Worm (Caenorhabditis elegans) whole organism, mixed stage, embryonic: ENCODE results near the gene dars-2.
"Not testable (repeated sequence)": the region's sequence is repeated elsewhere in the genome, so short reads cannot be mapped to it uniquely, and the experiment has no call there.

Experiments
- M03D4.4 ChIP-seq: sonication (generic microtip); optimal IDR thresholded peaks from 2 replicates; lab custom pipeline; 2017; ENCODE audit warnings: mild to moderate bottlenecking, missing genetic modification characterization, missing compliant biosample characterization
- blmp-1 ChIP-seq: fragments of 150-350 bp; optimal IDR thresholded peaks from 2 replicates; lab custom pipeline; 2014; ENCODE audit warnings: missing biosample characterization, missing genetic modification characterization
- ceh-39 ChIP-seq: fragments of 150-350 bp; optimal IDR thresholded peaks from 2 replicates; lab custom pipeline; 2014; ENCODE audit warnings: missing biosample characterization, missing genetic modification characterization
- ceh-43 ChIP-seq: fragments of 200-800 bp; sonication (Bioruptor generic); optimal IDR thresholded peaks from 2 replicates; lab custom pipeline; 2018; ENCODE audit warnings: mild to moderate bottlenecking, missing genetic modification characterization, moderate library complexity, missing compliant biosample characterization
- ces-1 ChIP-seq: fragments of 150-350 bp; optimal IDR thresholded peaks from 2 replicates; lab custom pipeline; 2014; ENCODE audit warnings: missing biosample characterization, missing genetic modification reagents, missing genetic modification characterization
- drap-1 ChIP-seq: fragments of 200-800 bp; sonication (Bioruptor generic); optimal IDR thresholded peaks from 3 replicates; lab custom pipeline; 2018; ENCODE audit warnings: mild to moderate bottlenecking, missing genetic modification characterization, missing compliant biosample characterization
- elt-1 ChIP-seq: sonication (generic microtip); optimal IDR thresholded peaks from 2 replicates; lab custom pipeline; 2017; ENCODE audit warnings: missing genetic modification characterization, mild to moderate bottlenecking, missing compliant biosample characterization, antibody characterized with exemption, moderate library complexity, borderline replicate concordance; ENCODE audit not compliant: insufficient read depth
- elt-3 ChIP-seq: fragments of 150-350 bp; optimal IDR thresholded peaks from 2 replicates; lab custom pipeline; 2014; ENCODE audit warnings: missing biosample characterization, missing genetic modification characterization
- ham-2 ChIP-seq: fragments of 200-800 bp; sonication (Bioruptor generic); optimal IDR thresholded peaks from 2 replicates; lab custom pipeline; 2018; ENCODE audit warnings: mild to moderate bottlenecking, missing genetic modification characterization, missing compliant biosample characterization
- hlh-1 ChIP-seq: fragments of 150-350 bp; optimal IDR thresholded peaks from 2 replicates; lab custom pipeline; 2014; ENCODE audit warnings: missing biosample characterization, missing genetic modification reagents, missing genetic modification characterization
- lin-13 ChIP-seq: fragments of 150-350 bp; optimal IDR thresholded peaks from 2 replicates; lab custom pipeline; 2014; ENCODE audit warnings: missing biosample characterization, missing genetic modification characterization
- lin-32 ChIP-seq: fragments of 200-800 bp; sonication (Bioruptor generic); optimal IDR thresholded peaks from 2 replicates; lab custom pipeline; 2018; ENCODE audit warnings: mild to moderate bottlenecking, missing genetic modification characterization, missing compliant biosample characterization
- lsy-2 ChIP-seq: fragments of 150-350 bp; optimal IDR thresholded peaks from 2 replicates; lab custom pipeline; 2014; ENCODE audit warnings: missing biosample characterization, missing genetic modification characterization
- mab-5 ChIP-seq: fragments of 150-350 bp; optimal IDR thresholded peaks from 2 replicates; lab custom pipeline; 2014; ENCODE audit warnings: missing biosample characterization, missing genetic modification characterization
- mep-1 ChIP-seq: fragments of 150-350 bp; optimal IDR thresholded peaks from 2 replicates; lab custom pipeline; 2017; ENCODE audit warnings: missing biosample characterization, missing genetic modification reagents, missing genetic modification characterization, inconsistent platforms
- mls-2 ChIP-seq: sonication (generic microtip); optimal IDR thresholded peaks from 2 replicates; lab custom pipeline; 2016; ENCODE audit warnings: mild to moderate bottlenecking, missing genetic modification characterization, moderate library complexity, missing compliant biosample characterization
- nhr-12 ChIP-seq: fragments of 150-350 bp; optimal IDR thresholded peaks from 2 replicates; lab custom pipeline; 2014; ENCODE audit warnings: missing biosample characterization, missing genetic modification characterization
- nhr-237 ChIP-seq: fragments of 150-350 bp; optimal IDR thresholded peaks from 2 replicates; lab custom pipeline; 2014; ENCODE audit warnings: missing biosample characterization, missing genetic modification characterization
- nhr-28 ChIP-seq: fragments of 150-350 bp; optimal IDR thresholded peaks from 2 replicates; lab custom pipeline; 2014; ENCODE audit warnings: missing biosample characterization, missing genetic modification characterization
- nhr-76 ChIP-seq: sonication (generic microtip); optimal IDR thresholded peaks from 2 replicates; lab custom pipeline; 2017; ENCODE audit warnings: missing biosample characterization, missing genetic modification characterization
- sem-2 ChIP-seq: fragments of 200-800 bp; sonication (Bioruptor generic); optimal IDR thresholded peaks from 2 replicates; lab custom pipeline; 2018; ENCODE audit warnings: mild to moderate bottlenecking, missing genetic modification characterization, missing compliant biosample characterization
- snpc-4 ChIP-seq: fragments of 150-350 bp; optimal IDR thresholded peaks from 2 replicates; lab custom pipeline; 2014; ENCODE audit warnings: missing biosample characterization, missing genetic modification characterization
- sptf-1 ChIP-seq: sonication (generic microtip); optimal IDR thresholded peaks from 2 replicates; lab custom pipeline; 2017; ENCODE audit warnings: mild to moderate bottlenecking, missing genetic modification characterization, moderate library complexity, missing compliant biosample characterization
- tbx-8 ChIP-seq: fragments of 200-800 bp; sonication (Bioruptor generic); optimal IDR thresholded peaks from 2 replicates; lab custom pipeline; 2018; ENCODE audit warnings: mild to moderate bottlenecking, missing genetic modification characterization, moderate library complexity, missing compliant biosample characterization
- unc-39 ChIP-seq: fragments of 150-350 bp; optimal IDR thresholded peaks from 2 replicates; lab custom pipeline; 2014; ENCODE audit warnings: missing biosample characterization, missing genetic modification characterization
- unc-62 ChIP-seq: fragments of 150-350 bp; optimal IDR thresholded peaks from 2 replicates; lab custom pipeline; 2014; ENCODE audit warnings: missing biosample characterization, missing genetic modification reagents, missing genetic modification characterization
- zip-8 ChIP-seq: fragments of 150-350 bp; optimal IDR thresholded peaks from 2 replicates; lab custom pipeline; 2014; ENCODE audit warnings: missing biosample characterization, missing genetic modification characterization
- ztf-11 ChIP-seq: fragments of 150-350 bp; optimal IDR thresholded peaks from 2 replicates; lab custom pipeline; 2014; ENCODE audit warnings: missing biosample characterization, missing genetic modification characterization

The dars-2 gene

ce11 chrV:12004501-12004940 lies 44.0 kb upstream of the dars-2 start:
- TF ChIP-seq lsy-2 (tag; lab: Kevin White, UChicago): no peak
- TF ChIP-seq lin-13 (tag; lab: Kevin White, UChicago): no peak
- no peak for TF ChIP-seq ceh-43 (GFP tag; lab: Kevin White, UChicago)
- TF ChIP-seq zip-8: no peak

- no peak for TF ChIP-seq ztf-11
- no peak for TF ChIP-seq mab-5 (tag; lab: Kevin White, UChicago)
- no peak for TF ChIP-seq mep-1 (tag; lab: Kevin White, UChicago)
- no peak for TF ChIP-seq M03D4.4 (tag; lab: Kevin White, UChicago)
- no peak for TF ChIP-seq nhr-76
- TF ChIP-seq ham-2 (GFP tag; lab: Kevin White, UChicago): no peak
- TF ChIP-seq ces-1: no peak
- no peak for TF ChIP-seq drap-1 (GFP tag; lab: Kevin White, UChicago)
- TF ChIP-seq snpc-4 (tag; lab: Kevin White, UChicago): no peak
- TF ChIP-seq nhr-237: no peak
- no peak for TF ChIP-seq zip-8
- no peak for TF ChIP-seq unc-39 (tag; lab: Kevin White, UChicago)
- no peak for TF ChIP-seq mls-2 (tag; lab: Kevin White, UChicago)
- TF ChIP-seq unc-62 (GFP tag; lab: Kevin White, UChicago): no peak
- no peak for TF ChIP-seq nhr-28 (tag; lab: Kevin White, UChicago)
- TF ChIP-seq lsy-2 (tag; lab: Kevin White, UChicago): no peak
- TF ChIP-seq sem-2 (GFP tag; lab: Kevin White, UChicago): no peak
These were observed 42.0 kb upstream of the dars-2 start, which contains the start of gene F57F5.3 for ce11 chrV:12006495-12006894. Gene F57F5.3 (minus strand): TSS chrV:12006595.

DNA sequence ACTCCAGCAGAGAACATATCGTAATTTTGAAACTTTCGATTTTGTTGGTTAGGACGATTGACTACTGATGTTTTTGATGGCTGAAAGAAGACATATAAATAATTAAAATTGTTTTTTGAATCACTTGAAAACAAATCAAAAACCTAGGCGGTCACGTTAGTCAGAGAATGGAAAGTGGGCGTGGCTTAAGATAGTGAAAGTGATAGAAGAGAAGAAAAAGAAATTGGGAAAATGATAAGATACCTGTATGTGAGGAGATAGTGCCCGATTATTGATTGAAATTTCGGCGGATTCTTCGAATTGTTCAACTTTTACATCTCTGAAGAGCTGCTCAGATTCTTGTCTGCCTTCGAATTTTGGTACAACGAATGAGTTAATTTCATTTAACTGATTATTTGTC lies 36.9 kb upstream of the dars-2 start:
- TF ChIP-seq unc-39 (tag; lab: Kevin White, UChicago) (no peak), blmp-1 (tag; lab: Kevin White, UChicago) (peak; percentile 36)

DNA sequence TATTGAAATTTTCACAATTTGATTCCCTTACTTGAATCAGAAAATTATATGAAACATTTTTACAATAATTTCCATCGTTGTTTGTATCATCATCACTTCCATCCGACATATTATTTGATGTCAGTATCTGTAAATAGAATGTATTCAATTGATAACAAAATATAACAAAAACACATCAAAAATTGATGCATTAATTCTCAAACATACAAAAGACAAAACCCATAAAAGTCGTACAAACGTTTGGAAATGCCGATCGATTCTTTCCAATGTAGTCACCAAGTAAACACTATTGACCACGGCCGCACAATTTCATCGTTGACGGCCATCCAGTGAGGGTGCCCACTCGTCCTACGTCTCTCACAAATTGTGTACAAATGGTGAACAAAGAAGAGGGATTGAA lies 35.2 kb upstream of the dars-2 start, which contains the start of gene add-2:
Gene add-2 (minus strand): TSS at position 109 of the 400 bp plus-strand sequence.
- TF ChIP-seq unc-39 (tag; lab: Kevin White, UChicago): no peak
- TF ChIP-seq M03D4.4 (tag; lab: Kevin White, UChicago): no peak
- no peak for TF ChIP-seq elt-3 (tag; lab: Kevin White, UChicago)
- TF ChIP-seq mls-2 (tag; lab: Kevin White, UChicago): no peak
- TF ChIP-seq drap-1 (GFP tag; lab: Kevin White, UChicago): no peak
- no peak for TF ChIP-seq ceh-39
- TF ChIP-seq ceh-43 (GFP tag; lab: Kevin White, UChicago): no peak
- TF ChIP-seq mep-1 (tag; lab: Kevin White, UChicago): no peak
- TF ChIP-seq ztf-11: no peak

DNA sequence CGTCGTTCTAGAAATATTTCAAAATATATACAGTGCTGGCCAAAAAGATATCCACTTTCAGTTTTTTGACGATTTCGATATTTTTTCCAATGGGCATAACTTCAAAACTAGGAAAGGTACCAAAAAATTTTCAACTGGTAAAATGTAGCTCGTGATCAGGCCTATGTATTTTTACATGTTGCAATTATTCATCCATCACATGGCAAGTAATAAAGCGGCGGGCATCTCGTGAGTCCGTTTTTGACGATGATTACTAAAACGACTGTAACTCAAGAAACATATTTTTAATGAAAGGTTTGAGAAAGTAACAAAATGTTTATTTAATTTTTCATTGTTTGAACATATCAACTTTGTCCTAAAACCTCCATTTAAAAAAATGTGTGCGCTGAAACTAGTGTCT lies 28.5 kb upstream of the dars-2 start, which contains the start of gene F10C2.3:
Gene F10C2.3 (plus strand): TSS at position 301 of the 400 bp plus-strand sequence.
- TF ChIP-seq hlh-1 (tag; lab: Kevin White, UChicago); ceh-43 (GFP tag; lab: Kevin White, UChicago); zip-8: not testable (repeated sequence)

- TF ChIP-seq tbx-8 (no peak), unc-62 (GFP tag; lab: Kevin White, UChicago) (no peak), snpc-4 (tag; lab: Kevin White, UChicago) (no peak), elt-3 (tag; lab: Kevin White, UChicago) (no peak), nhr-237 (no peak), mab-5 (tag; lab: Kevin White, UChicago) (no peak), lin-32 (GFP tag; lab: Kevin White, UChicago) (no peak), blmp-1 (tag; lab: Kevin White, UChicago) (no peak), elt-1 (tag; lab: Kevin White, UChicago) (no peak), mls-2 (tag; lab: Kevin White, UChicago) (no peak), nhr-12 (tag; lab: Kevin White, UChicago) (no peak), ztf-11 (no peak), mep-1 (tag; lab: Kevin White, UChicago) (no peak), ces-1 (no peak)
- TF ChIP-seq, all 35 proteins: peak for 0
These were observed 27.6 kb upstream of the dars-2 start for ce11 chrV:12020940-12021339.

DNA sequence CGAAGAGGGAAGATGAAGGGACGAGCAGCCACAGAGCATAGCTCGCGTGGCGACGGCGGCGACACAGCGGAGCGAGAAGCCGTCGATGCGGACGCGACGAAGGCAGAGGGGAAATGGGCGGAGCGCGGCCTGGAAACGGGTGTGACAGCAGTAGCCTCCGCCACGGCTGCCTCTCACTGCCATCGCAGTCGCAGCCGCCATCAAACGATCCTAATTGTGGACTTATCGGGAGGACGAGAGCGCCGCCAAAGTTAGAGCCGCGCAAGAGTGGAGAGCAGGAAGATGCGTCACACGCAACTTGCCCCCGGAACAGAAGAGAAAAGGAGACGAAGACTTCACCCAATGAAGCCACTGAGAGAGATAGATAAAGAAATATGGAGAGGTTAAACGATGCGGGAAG lies 24.3 kb upstream of the dars-2 start:
- TF ChIP-seq ces-1 (peak; percentile 38), nhr-237 (no peak), sptf-1 (peak; percentile 63), mls-2 (tag; lab: Kevin White, UChicago) (peak; percentile 10)
